Fruit fly (Drosophila melanogaster) whole organism, pupa: Measurements from ENCODE around the gene CG13857.

Experiments
- CG10348 ChIP-seq: fragments of 200-800 bp; sonication (Bioruptor generic); IDR thresholded peaks from 2 replicates; pipeline ENCODE4 v1.3.6; 2022; ENCODE audit warnings: missing biosample characterization, missing genetic modification characterization
- CG12605 ChIP-seq: fragments of 200-800 bp; sonication (Bioruptor generic); IDR thresholded peaks from 2 replicates; pipeline ENCODE4 v1.3.6; 2022; ENCODE audit warnings: missing biosample characterization, missing genetic modification characterization
- CG13204 ChIP-seq: fragments of 200-800 bp; sonication (Bioruptor generic); optimal IDR thresholded peaks from 2 replicates; lab custom pipeline; 2018; ENCODE audit warnings: missing biosample characterization, mild to moderate bottlenecking, missing genetic modification characterization, moderate library complexity
- CG14655 ChIP-seq: fragments of 200-800 bp; sonication (Bioruptor generic); optimal IDR thresholded peaks from 3 replicates; lab custom pipeline; 2017; ENCODE audit warnings: mild to moderate bottlenecking, missing biosample characterization, missing genetic modification reagents, missing genetic modification characterization
- CG15710 ChIP-seq: fragments of 200-800 bp; sonication (Bioruptor generic); optimal IDR thresholded peaks from 2 replicates; lab custom pipeline; 2018; ENCODE audit warnings: missing biosample characterization, mild to moderate bottlenecking, missing genetic modification characterization, moderate library complexity
- CG17806 ChIP-seq: fragments of 200-800 bp; sonication (Bioruptor generic); optimal IDR thresholded peaks from 2 replicates; lab custom pipeline; 2018; ENCODE audit warnings: missing biosample characterization, mild to moderate bottlenecking, missing genetic modification characterization, moderate library complexity
- CG32121 ChIP-seq: fragments of 200-800 bp; sonication (Bioruptor generic); IDR thresholded peaks from 2 replicates; pipeline ENCODE4 v1.3.6; 2022; ENCODE audit warnings: missing biosample characterization, missing genetic modification characterization
- CG34367 ChIP-seq: fragments of 200-800 bp; sonication (Bioruptor generic); optimal IDR thresholded peaks from 2 replicates; lab custom pipeline; 2018; ENCODE audit warnings: missing biosample characterization, mild to moderate bottlenecking, missing genetic modification characterization
- CG4496 ChIP-seq: fragments of 200-800 bp; sonication (Bioruptor generic); IDR thresholded peaks from 3 replicates; pipeline ENCODE4 v1.3.6; 2022; ENCODE audit warnings: missing biosample characterization, missing genetic modification characterization
- CG8159 ChIP-seq: fragments of 200-800 bp; sonication (Bioruptor generic); optimal IDR thresholded peaks from 3 replicates; lab custom pipeline; 2018; ENCODE audit warnings: missing biosample characterization, mild to moderate bottlenecking, missing genetic modification characterization, moderate library complexity
- CG8301 ChIP-seq: fragments of 200-800 bp; sonication (Bioruptor generic); optimal IDR thresholded peaks from 2 replicates; lab custom pipeline; 2018; ENCODE audit warnings: missing biosample characterization, mild to moderate bottlenecking, missing genetic modification characterization
- CG9948 ChIP-seq: fragments of 200-800 bp; sonication (Bioruptor generic); optimal IDR thresholded peaks from 2 replicates; lab custom pipeline; 2018; ENCODE audit warnings: missing biosample characterization, mild to moderate bottlenecking, missing genetic modification characterization, moderate library complexity
- D1 ChIP-seq: fragments of 200-800 bp; sonication (Bioruptor generic); optimal IDR thresholded peaks from 2 replicates; lab custom pipeline; 2018; ENCODE audit warnings: missing biosample characterization, mild to moderate bottlenecking, missing genetic modification characterization, moderate library complexity
- EcR ChIP-seq: fragments of 200-800 bp; sonication (Bioruptor generic); optimal IDR thresholded peaks from 3 replicates; lab custom pipeline; 2019; ENCODE audit warnings: missing biosample characterization, missing genetic modification characterization, mild to moderate bottlenecking, moderate library complexity, missing genetic modification reagents
- Ets98B ChIP-seq: fragments of 200-800 bp; sonication (Bioruptor generic); IDR thresholded peaks from 2 replicates; pipeline ENCODE4 v1.3.6; 2022; ENCODE audit warnings: missing biosample characterization, missing genetic modification characterization
- Pif1A ChIP-seq: fragments of 200-800 bp; sonication (Bioruptor generic); optimal IDR thresholded peaks from 3 replicates; lab custom pipeline; 2016; ENCODE audit warnings: missing biosample characterization, missing genetic modification characterization
- Pif1B ChIP-seq: fragments of 200-800 bp; sonication (Bioruptor generic); optimal IDR thresholded peaks from 3 replicates; lab custom pipeline; 2016; ENCODE audit warnings: missing biosample characterization, missing genetic modification characterization
- Snoo ChIP-seq: fragments of 200-800 bp; sonication (Bioruptor generic); optimal IDR thresholded peaks from 3 replicates; lab custom pipeline; 2017; ENCODE audit warnings: missing biosample characterization, mild to moderate bottlenecking, missing genetic modification characterization, inconsistent platforms
- fd96Ca ChIP-seq: fragments of 200-800 bp; sonication (Bioruptor generic); IDR thresholded peaks from 3 replicates; pipeline ENCODE4 v1.3.6; 2022; ENCODE audit warnings: missing biosample characterization, missing genetic modification characterization
- gl ChIP-seq: fragments of 200-800 bp; sonication (Bioruptor generic); optimal IDR thresholded peaks from 2 replicates; lab custom pipeline; 2018; ENCODE audit warnings: missing biosample characterization, mild to moderate bottlenecking, missing genetic modification characterization
- rn ChIP-seq: fragments of 200-800 bp; sonication (Bioruptor generic); IDR thresholded peaks from 2 replicates; pipeline ENCODE4 v1.3.6; 2022; ENCODE audit warnings: missing biosample characterization, missing genetic modification characterization

CG13857 gene

DNA sequence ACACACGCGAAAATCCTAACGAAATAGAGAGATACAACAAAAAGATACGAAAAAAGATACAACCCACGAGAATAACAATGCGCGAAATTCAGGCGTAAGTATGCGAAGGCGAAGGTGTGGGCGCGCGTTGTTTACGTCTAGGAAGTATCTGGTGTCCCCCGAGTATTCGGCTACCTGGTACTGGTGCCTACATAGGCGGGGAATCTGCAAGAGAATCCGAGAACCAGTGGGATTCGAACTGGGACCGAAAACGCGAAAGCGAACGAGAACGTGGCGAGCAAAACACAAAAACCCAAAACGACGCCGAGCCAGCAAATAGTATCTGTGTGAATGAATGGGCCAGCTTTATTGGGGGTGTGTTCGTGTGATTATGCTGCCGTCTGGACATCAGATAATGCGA, 3.8 kb downstream of the CG13857 start:
- TF ChIP-seq Pif1A (GFP tag; lab: Kevin White, UChicago) (no peak), CG12605 (GFP tag; lab: Robert Waterston, UW) (no peak), fd96Ca (GFP tag; lab: Robert Waterston, UW) (no peak), CG8301 (tag; lab: Kevin White, UChicago) (no peak), CG17806 (tag; lab: Kevin White, UChicago) (no peak), CG15710 (no peak), EcR (GFP tag; lab: Kevin White, UChicago) (no peak), CG9948 (tag; lab: Kevin White, UChicago) (no peak), CG4496 (no peak), Snoo (tag; lab: Kevin White, UChicago) (no peak), CG34367 (no peak), CG10348 (GFP tag; lab: Robert Waterston, UW) (no peak), CG8159 (tag; lab: Kevin White, UChicago) (no peak), rn (GFP tag; lab: Robert Waterston, UW) (no peak), Ets98B (GFP tag; lab: Robert Waterston, UW) (no peak), D1 (no peak), Pif1B (GFP tag; lab: Kevin White, UChicago) (no peak), CG13204 (GFP tag; lab: Kevin White, UChicago) (no peak), CG14655 (GFP tag; lab: Kevin White, UChicago) (no peak), CG32121 (GFP tag; lab: Robert Waterston, UW) (no peak)

DNA sequence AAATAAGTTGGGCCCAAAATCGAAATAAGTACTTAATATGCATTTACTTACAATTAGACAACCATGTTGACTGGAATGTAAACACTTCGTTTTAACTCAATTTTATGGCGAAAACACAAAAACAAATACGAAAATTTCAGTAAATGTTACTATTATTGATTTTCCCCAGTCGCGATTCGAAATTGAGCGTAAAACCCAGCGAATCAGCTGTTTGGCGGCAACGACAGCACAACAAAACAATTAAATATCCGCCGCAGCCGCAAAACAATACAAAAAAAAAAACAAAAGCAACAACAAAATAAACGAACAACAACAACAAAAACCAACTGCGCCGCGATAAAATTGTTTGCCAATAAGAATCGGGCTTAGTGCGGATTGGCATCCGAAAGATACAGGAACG, 4.3 kb downstream of the CG13857 start, which contains the start of the genes CAH8 and CG7059:
Gene CAH8 (minus strand): TSS at position 101 of the 400 bp plus-strand sequence.
Gene CG7059 (plus strand): TSS at position 167 of the 400 bp plus-strand sequence.
- no peak for TF ChIP-seq CG34367
- TF ChIP-seq CG14655 (GFP tag; lab: Kevin White, UChicago) = no peak
- TF ChIP-seq CG12605 (GFP tag; lab: Robert Waterston, UW) = 0 out of 2 replicates have a peak, but pooled peaks have one; percentile 11

DNA sequence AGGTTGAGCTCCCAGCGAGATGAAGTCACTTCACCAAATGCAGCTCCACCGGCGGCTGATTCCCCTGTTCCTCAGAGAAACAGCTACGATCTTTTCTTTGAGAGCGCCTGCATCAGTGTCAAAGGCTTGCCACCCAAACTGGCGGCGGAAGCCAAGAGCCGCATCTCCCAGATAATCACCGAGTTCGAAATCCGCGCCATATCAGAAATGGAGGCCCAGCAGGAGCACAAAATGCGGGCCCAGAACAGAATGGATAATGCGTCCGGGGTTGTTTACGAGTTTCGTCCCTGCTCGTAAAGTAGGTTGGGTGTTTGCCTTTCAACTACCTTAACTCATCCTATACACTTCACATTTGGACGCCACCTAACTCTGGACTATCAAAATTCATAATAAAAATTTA, 12.2 kb downstream of the CG13857 start, which contains the start of gene Gpdh3:
Gene Gpdh3 (plus strand): TSS at position 301 of the 400 bp plus-strand sequence.
- TF ChIP-seq Ets98B (GFP tag; lab: Robert Waterston, UW) = no peak
- no peak for TF ChIP-seq EcR (GFP tag; lab: Kevin White, UChicago)
- no peak for TF ChIP-seq CG17806 (tag; lab: Kevin White, UChicago)
- no peak for TF ChIP-seq Pif1B (GFP tag; lab: Kevin White, UChicago)
- TF ChIP-seq gl (tag; lab: Kevin White, UChicago) = no peak
- TF ChIP-seq CG14655 (GFP tag; lab: Kevin White, UChicago) = no peak
- TF ChIP-seq CG4496 = no peak
- no peak for TF ChIP-seq Snoo (tag; lab: Kevin White, UChicago)

DNA sequence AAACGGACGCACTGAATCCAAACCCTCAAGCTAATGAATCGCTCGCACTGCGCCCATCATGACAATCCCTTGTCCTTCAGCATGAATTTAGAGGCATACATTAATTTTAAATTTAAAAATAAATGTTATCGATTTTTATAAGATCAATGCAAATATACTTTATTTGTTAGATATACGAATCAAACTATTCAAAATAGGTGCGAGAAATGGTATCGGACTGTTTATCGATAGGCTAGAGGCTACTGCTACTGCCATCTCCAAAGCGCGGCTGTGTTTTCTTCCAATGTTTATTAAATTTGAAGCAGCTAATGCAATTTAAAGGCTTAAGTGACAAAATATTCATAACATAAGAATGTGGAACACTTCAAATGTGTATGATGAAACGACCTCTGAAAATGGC, 12.8 kb downstream of the CG13857 start, which contains the start of gene CG43342:
Gene CG43342 (plus strand): TSS at position 264 of the 400 bp plus-strand sequence.
- TF ChIP-seq CG32121 (GFP tag; lab: Robert Waterston, UW) = no peak
- TF ChIP-seq fd96Ca (GFP tag; lab: Robert Waterston, UW) = no peak
- TF ChIP-seq CG14655 (GFP tag; lab: Kevin White, UChicago) = no peak
- TF ChIP-seq Snoo (tag; lab: Kevin White, UChicago) = no peak
- TF ChIP-seq CG8301 (tag; lab: Kevin White, UChicago) = no peak
- no peak for TF ChIP-seq CG9948 (tag; lab: Kevin White, UChicago)
- no peak for TF ChIP-seq CG17806 (tag; lab: Kevin White, UChicago)
- TF ChIP-seq Pif1B (GFP tag; lab: Kevin White, UChicago) = no peak
- no peak for TF ChIP-seq EcR (GFP tag; lab: Kevin White, UChicago)
- no peak for TF ChIP-seq rn (GFP tag; lab: Robert Waterston, UW)
- no peak for TF ChIP-seq CG4496
- TF ChIP-seq CG10348 (GFP tag; lab: Robert Waterston, UW) = no peak
- TF ChIP-seq CG8159 (tag; lab: Kevin White, UChicago) = no peak
- no peak for TF ChIP-seq gl (tag; lab: Kevin White, UChicago)
- no peak for TF ChIP-seq CG13204 (GFP tag; lab: Kevin White, UChicago)
- TF ChIP-seq Ets98B (GFP tag; lab: Robert Waterston, UW) = no peak
- TF ChIP-seq CG15710 = no peak

DNA sequence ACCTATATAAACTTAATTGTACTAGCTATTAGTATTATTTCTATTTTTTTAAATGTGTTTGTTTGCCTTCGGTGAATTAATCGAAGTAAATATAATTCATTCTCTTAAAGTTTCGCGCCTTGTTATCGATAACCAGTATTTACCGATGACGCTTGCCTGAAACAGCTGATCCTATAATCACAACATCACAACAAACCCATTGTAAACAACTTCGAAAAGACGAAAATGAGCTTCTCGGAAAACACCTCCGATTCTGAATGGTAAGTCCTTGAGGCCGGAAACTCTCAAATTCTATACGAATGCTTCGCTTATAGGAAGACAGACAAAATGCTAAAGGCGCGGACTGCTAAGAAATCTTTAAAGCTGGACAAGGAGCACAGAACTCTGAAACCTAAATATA, 14.0 kb downstream of the CG13857 start, which contains the start of gene CG34149:
Gene CG34149 (plus strand): TSS at position 187 of the 400 bp plus-strand sequence.
- no peak for TF ChIP-seq CG13204 (GFP tag; lab: Kevin White, UChicago)
- TF ChIP-seq CG17806 (tag; lab: Kevin White, UChicago) = no peak
- no peak for TF ChIP-seq Ets98B (GFP tag; lab: Robert Waterston, UW)
- no peak for TF ChIP-seq D1
- TF ChIP-seq Pif1B (GFP tag; lab: Kevin White, UChicago) = no peak
- TF ChIP-seq Snoo (tag; lab: Kevin White, UChicago) = no peak
- TF ChIP-seq EcR (GFP tag; lab: Kevin White, UChicago) = no peak
- no peak for TF ChIP-seq CG4496
- TF ChIP-seq CG9948 (tag; lab: Kevin White, UChicago) = no peak
- no peak for TF ChIP-seq CG34367
- no peak for TF ChIP-seq CG10348 (GFP tag; lab: Robert Waterston, UW)
- TF ChIP-seq rn (GFP tag; lab: Robert Waterston, UW) = no peak
- TF ChIP-seq CG8159 (tag; lab: Kevin White, UChicago) = no peak
- TF ChIP-seq fd96Ca (GFP tag; lab: Robert Waterston, UW) = no peak
- TF ChIP-seq CG15710 = no peak

DNA sequence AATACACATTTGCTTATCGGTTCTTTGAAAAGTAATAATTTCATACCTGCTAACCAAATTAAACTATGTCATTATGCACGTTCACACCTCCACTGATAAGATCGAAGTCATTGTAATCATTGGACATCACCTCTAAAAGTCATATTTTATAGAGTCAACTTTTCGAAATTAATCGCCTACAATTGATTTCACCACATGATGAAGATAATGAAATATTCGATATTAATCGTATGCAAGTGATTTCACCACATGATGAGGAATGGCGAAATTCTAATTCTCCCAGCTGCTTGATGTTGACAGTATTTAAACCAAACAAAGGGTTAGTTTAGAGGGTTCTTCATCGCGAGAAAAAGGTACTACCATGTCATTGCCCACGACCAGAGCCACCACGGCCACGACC, 18.2 kb downstream of the CG13857 start, which contains the start of gene CG18596:
Gene CG18596 (plus strand): TSS at position 250 of the 400 bp plus-strand sequence.
- TF ChIP-seq CG32121 (GFP tag; lab: Robert Waterston, UW) = no peak
- TF ChIP-seq Pif1A (GFP tag; lab: Kevin White, UChicago) = no peak
- TF ChIP-seq CG10348 (GFP tag; lab: Robert Waterston, UW) = no peak
- no peak for TF ChIP-seq CG9948 (tag; lab: Kevin White, UChicago)
- no peak for TF ChIP-seq Snoo (tag; lab: Kevin White, UChicago)
- TF ChIP-seq EcR (GFP tag; lab: Kevin White, UChicago) = no peak
- TF ChIP-seq CG12605 (GFP tag; lab: Robert Waterston, UW) = no peak
- TF ChIP-seq CG8301 (tag; lab: Kevin White, UChicago) = no peak
- no peak for TF ChIP-seq Ets98B (GFP tag; lab: Robert Waterston, UW)
- no peak for TF ChIP-seq Pif1B (GFP tag; lab: Kevin White, UChicago)
- no peak for TF ChIP-seq CG8159 (tag; lab: Kevin White, UChicago)
- TF ChIP-seq fd96Ca (GFP tag; lab: Robert Waterston, UW) = no peak
- no peak for TF ChIP-seq CG17806 (tag; lab: Kevin White, UChicago)
- no peak for TF ChIP-seq CG13204 (GFP tag; lab: Kevin White, UChicago)
- TF ChIP-seq CG34367 = no peak
- TF ChIP-seq CG14655 (GFP tag; lab: Kevin White, UChicago) = no peak
